Fruit fly (Drosophila melanogaster): ENCODE data around the gene nAChRbeta3.

Gene nAChRbeta3

DNA sequence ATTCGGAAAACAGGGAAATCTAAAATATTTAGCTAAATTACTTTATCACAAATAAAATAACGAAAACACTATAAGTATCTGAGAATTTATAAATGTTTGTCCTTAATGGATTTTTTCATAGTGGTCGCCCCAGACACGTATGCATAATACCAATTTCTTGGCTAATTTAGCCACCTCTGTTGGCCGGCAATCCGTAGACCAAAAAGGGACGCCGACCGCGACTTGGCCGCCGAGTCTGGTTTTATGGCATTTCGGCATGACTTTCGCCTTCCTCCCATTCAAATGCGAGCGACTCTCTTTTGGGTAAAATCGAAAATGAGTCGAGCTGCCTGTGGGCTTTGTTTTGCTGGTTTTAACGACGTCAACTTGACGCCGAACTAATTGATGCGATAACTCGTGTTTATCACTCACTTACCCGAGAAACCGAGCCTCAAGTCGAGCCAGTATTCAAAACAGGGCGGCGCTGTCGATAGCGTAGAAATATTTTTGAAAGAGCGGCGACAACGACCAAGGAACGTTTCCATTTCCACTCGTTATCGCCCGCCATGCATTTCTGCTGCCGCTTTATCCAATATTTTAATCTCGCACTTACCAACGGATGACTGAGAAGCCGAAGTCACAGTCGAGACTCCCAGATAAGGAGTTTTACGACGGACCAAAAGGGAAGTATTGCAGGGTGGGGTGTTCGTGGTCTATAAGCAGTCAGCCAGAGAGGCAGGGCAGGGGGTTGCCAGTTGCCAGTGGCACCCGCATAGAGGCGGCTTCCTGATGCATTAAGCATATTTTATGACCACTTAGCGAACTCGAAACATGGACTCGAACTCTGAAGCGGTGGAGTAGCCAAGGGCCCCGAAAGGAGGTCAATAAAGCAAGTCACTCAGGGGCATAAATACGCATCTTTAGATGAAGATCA lies 25.7 kb upstream of the nAChRbeta3 start (continued):
- TF ChIP-seq CG34422 (GFP tag; IDR thresholded peaks at IDR 0.05) = no peak
- TF ChIP-seq cad (GFP tag; optimal IDR thresholded peaks at IDR 0.05) = peak; percentile 56
- TF ChIP-seq luna (GFP tag; optimal IDR thresholded peaks at IDR 0.05) = no peak
- no peak for TF ChIP-seq C15 (GFP tag; IDR thresholded peaks at IDR 0.05)
- no peak for TF ChIP-seq ac (GFP tag; optimal IDR thresholded peaks at IDR 0.05)
- TF ChIP-seq sima (GFP tag; optimal IDR thresholded peaks at IDR 0.05) = no peak
- no peak for TF ChIP-seq zf30C (GFP tag; optimal IDR thresholded peaks at IDR 0.05)
- TF ChIP-seq CG15479 (GFP tag; optimal IDR thresholded peaks at IDR 0.05) = peak; percentile 57
- TF ChIP-seq CG7357 (GFP tag; IDR thresholded peaks at IDR 0.05) = no peak
- TF ChIP-seq ap (GFP tag; IDR thresholded peaks at IDR 0.05) = no peak
- TF ChIP-seq Lhr (GFP tag; optimal IDR thresholded peaks at IDR 0.05) = no peak
- no peak for TF ChIP-seq Lpt (GFP tag; optimal IDR thresholded peaks at IDR 0.05)
- no peak for TF ChIP-seq CG17802 (tag; optimal IDR thresholded peaks at IDR 0.05)
- no peak for TF ChIP-seq Spps (tag; optimal IDR thresholded peaks at IDR 0.05)
- TF ChIP-seq odd (GFP tag; optimal IDR thresholded peaks at IDR 0.05) = peak; percentile 30
- peak in 1 of 2 experiments; percentile 27 for TF ChIP-seq Pdp1 (GFP tag; optimal IDR thresholded peaks at IDR 0.05)
- no peak for TF ChIP-seq gce (GFP tag; IDR thresholded peaks at IDR 0.05)
- no peak for TF ChIP-seq CG15696 (tag; optimal IDR thresholded peaks at IDR 0.05)
- TF ChIP-seq rib (GFP tag; IDR thresholded peaks at IDR 0.05) = no peak
- peak; percentile 73 for TF ChIP-seq pros (GFP tag; optimal IDR thresholded peaks at IDR 0.05)
- TF ChIP-seq NC2β (GFP tag; optimal IDR thresholded peaks at IDR 0.05) = no peak
- TF ChIP-seq CG2875 (GFP tag; optimal IDR thresholded peaks at IDR 0.05) = no peak
- TF ChIP-seq Six4 (GFP tag; optimal IDR thresholded peaks at IDR 0.05) = no peak
- no peak for TF ChIP-seq dimm (GFP tag; IDR thresholded peaks at IDR 0.05)
- TF ChIP-seq Mes4 (GFP tag; optimal IDR thresholded peaks at IDR 0.05) = no peak
- no peak for TF ChIP-seq CG10565 (GFP tag; optimal IDR thresholded peaks at IDR 0.05)
- no peak for TF ChIP-seq amos (GFP tag; IDR thresholded peaks at IDR 0.05; ENCODE audit: partially characterized antibody)
- no peak for TF ChIP-seq Nf-YA (GFP tag; IDR thresholded peaks at IDR 0.05)
- TF ChIP-seq ken (GFP tag; IDR thresholded peaks at IDR 0.05) = no peak
- TF ChIP-seq H2.0 (GFP tag; IDR thresholded peaks at IDR 0.05) = no peak
- peak; percentile 95 for TF ChIP-seq zen (tag; optimal IDR thresholded peaks at IDR 0.05)
- TF ChIP-seq sug (tag; optimal IDR thresholded peaks at IDR 0.05) = no peak
- TF ChIP-seq CG11696 (GFP tag; IDR thresholded peaks at IDR 0.05) = no peak
- TF ChIP-seq dati (GFP tag; IDR thresholded peaks at IDR 0.05) = no peak
- TF ChIP-seq lov (optimal IDR thresholded peaks at IDR 0.05) = no peak
- TF ChIP-seq lov (GFP tag; IDR thresholded peaks at IDR 0.05) = 0 out of 3 replicates have a peak, but pooled peaks have one; percentile 34
- TF ChIP-seq CG10959 (GFP tag; IDR thresholded peaks at IDR 0.05) = no peak
- TF ChIP-seq caup (GFP tag; optimal IDR thresholded peaks at IDR 0.05; ENCODE audit: severe bottlenecking) = no peak
- peak; percentile 8 for TF ChIP-seq nerfin-1 (tag; optimal IDR thresholded peaks at IDR 0.05)
- TF ChIP-seq tll (GFP tag; optimal IDR thresholded peaks at IDR 0.05) = peak in 1 of 2 experiments; percentile 67
- peak; percentile 57 for TF ChIP-seq tup (GFP tag; optimal IDR thresholded peaks at IDR 0.05)
- no peak for TF ChIP-seq E2f2 (GFP tag; IDR thresholded peaks at IDR 0.05)
- no peak for TF ChIP-seq bigmax (GFP tag; optimal IDR thresholded peaks at IDR 0.05)
- TF ChIP-seq CG3726 (GFP tag; IDR thresholded peaks at IDR 0.05) = no peak
- peak; percentile 69 for TF ChIP-seq crol (GFP tag; IDR thresholded peaks at IDR 0.05)
- no peak for TF ChIP-seq NFAT (GFP tag; IDR thresholded peaks at IDR 0.05)
- TF ChIP-seq CG12236 (GFP tag; optimal IDR thresholded peaks at IDR 0.05) = no peak
- no peak for TF ChIP-seq CG6175 (GFP tag; IDR thresholded peaks at IDR 0.05)
- TF ChIP-seq chinmo (GFP tag; IDR thresholded peaks at IDR 0.05; ENCODE audit: partially characterized antibody) = 0 out of 4 replicates have a peak, but pooled peaks have one; percentile 49
- TF ChIP-seq CG6854 (GFP tag; optimal IDR thresholded peaks at IDR 0.05) = no peak

Data from whole organism, embryonic.